Fruit fly (Drosophila melanogaster) whole organism, larva: ENCODE measurements around the gene CG1394.

ENCODE experiments used
- noc ChIP-seq: fragments of 200-800 bp; sonication (Bioruptor generic); optimal IDR thresholded peaks from 3 replicates; lab custom pipeline; 2019; ENCODE audit warnings: missing biosample characterization, mild to moderate bottlenecking, missing genetic modification characterization, moderate library complexity

CG1394 gene

dm6 chrX:11146598-11147176 is 23.8 kb downstream of the CG1394 start:
- no peak for TF ChIP-seq noc

dm6 chrX:11144575-11144974 is 25.9 kb downstream of the CG1394 start:
- no peak for TF ChIP-seq noc

- no peak for TF ChIP-seq noc
These were observed 26.7 kb downstream of the CG1394 start, which contains the start of gene CG15201 for dm6 chrX:11143820-11144219. TSS of gene CG15201 (plus strand) at chrX:11144120.

- no peak for TF ChIP-seq noc
These were observed 28.5 kb downstream of the CG1394 start, which contains the start of the genes CG15199 and CG15202 for dm6 chrX:11141785-11142591. TSS of gene CG15199 (minus strand) at chrX:11141835. TSS of gene CG15202 (plus strand) at chrX:11142541.

dm6 chrX:11140163-11140562 is 30.3 kb downstream of the CG1394 start, which contains the start of gene ssp7:
TSS of gene ssp7 (minus strand) at chrX:11140263.
- peak; percentile 24 for TF ChIP-seq noc

- TF ChIP-seq noc, result no peak
These were observed 32.8 kb downstream of the CG1394 start, which contains the start of gene CDK2AP1 for dm6 chrX:11137566-11138186. TSS of gene CDK2AP1 (plus strand) at chrX:11137859.

- no peak for TF ChIP-seq noc
These were observed 33.6 kb downstream of the CG1394 start, which contains the start of gene Klp10A for dm6 chrX:11136587-11137512. TSS of gene Klp10A (minus strand) at chrX:11137118.

dm6 chrX:11135840-11136586 is 34.5 kb downstream of the CG1394 start:
- TF ChIP-seq noc, result peak; percentile 3

- no peak for TF ChIP-seq noc
These were observed 38.2 kb downstream of the CG1394 start, which contains the start of gene CG44385 for dm6 chrX:11132312-11132711. TSS of gene CG44385 (minus strand) at chrX:11132412.

- no peak for TF ChIP-seq noc
These were observed 41.6 kb downstream of the CG1394 start, which contains the start of gene SrpRalpha for dm6 chrX:11128828-11129227. TSS of gene SrpRalpha (minus strand) at chrX:11129087.

dm6 chrX:11124749-11125508 is 45.5 kb downstream of the CG1394 start, which contains the start of gene Rpt3:
TSS of gene Rpt3 (plus strand) at chrX:11125101.
- no peak for TF ChIP-seq noc

dm6 chrX:11124126-11124748 is 46.2 kb downstream of the CG1394 start, which contains the start of gene CG11122:
TSS of gene CG11122 (minus strand) at chrX:11124726.
- TF ChIP-seq noc, result no peak

- TF ChIP-seq noc, result no peak
These were observed 46.9 kb downstream of the CG1394 start for dm6 chrX:11123561-11123960.
